Worm (Caenorhabditis elegans) whole organism, late embryonic: Measurements from ENCODE around the gene acl-14.

Experiments
- F13H6.1 ChIP-seq: sonication (generic microtip); optimal IDR thresholded peaks from 2 replicates; lab custom pipeline; 2016; ENCODE audit warnings: missing genetic modification characterization, missing compliant biosample characterization
- K02D7.2 ChIP-seq: sonication (generic microtip); optimal IDR thresholded peaks from 2 replicates; lab custom pipeline; 2017; ENCODE audit warnings: mild to moderate bottlenecking, missing genetic modification characterization, missing compliant biosample characterization
- T23F11.4 ChIP-seq: fragments of 200-800 bp; sonication (Bioruptor generic); optimal IDR thresholded peaks from 2 replicates; lab custom pipeline; 2018; ENCODE audit warnings: mild to moderate bottlenecking, missing genetic modification characterization, missing compliant biosample characterization
- ahr-1 ChIP-seq: sonication (generic microtip); optimal IDR thresholded peaks from 2 replicates; lab custom pipeline; 2016; ENCODE audit warnings: missing genetic modification characterization, missing compliant biosample characterization
- ceh-14 ChIP-seq: sonication (generic microtip); optimal IDR thresholded peaks from 2 replicates; lab custom pipeline; 2016; ENCODE audit warnings: missing genotype, missing genetic modification characterization, missing compliant biosample characterization
- ceh-19 ChIP-seq: fragments of 200-800 bp; sonication (Bioruptor generic); optimal IDR thresholded peaks from 2 replicates; lab custom pipeline; 2018; ENCODE audit warnings: mild to moderate bottlenecking, missing genetic modification characterization, missing compliant biosample characterization
- ceh-22 ChIP-seq: sonication (generic microtip); optimal IDR thresholded peaks from 2 replicates; lab custom pipeline; 2017; ENCODE audit warnings: missing biosample characterization, missing genetic modification characterization
- ceh-24 ChIP-seq: sonication (generic microtip); optimal IDR thresholded peaks from 2 replicates; lab custom pipeline; 2016; ENCODE audit warnings: mild to moderate bottlenecking, missing genetic modification characterization, missing compliant biosample characterization
- ceh-30 ChIP-seq: fragments of 150-350 bp; optimal IDR thresholded peaks from 2 replicates; lab custom pipeline; 2014; ENCODE audit warnings: missing biosample characterization, missing genetic modification characterization
- ceh-31 ChIP-seq: sonication (generic microtip); optimal IDR thresholded peaks from 2 replicates; lab custom pipeline; 2016; ENCODE audit warnings: missing genetic modification characterization, missing compliant biosample characterization
- ceh-34 ChIP-seq: sonication (generic microtip); optimal IDR thresholded peaks from 2 replicates; lab custom pipeline; 2016; ENCODE audit warnings: mild to moderate bottlenecking, missing genetic modification characterization, missing compliant biosample characterization
- ceh-45 ChIP-seq: fragments of 200-800 bp; sonication (Bioruptor generic); IDR thresholded peaks from 2 replicates; pipeline ENCODE4 v1.3.6; 2022; ENCODE audit warnings: missing genetic modification reagents, missing genetic modification characterization, missing compliant biosample characterization
- ceh-48 ChIP-seq: sonication (generic microtip); optimal IDR thresholded peaks from 2 replicates; lab custom pipeline; 2016; ENCODE audit warnings: missing genetic modification characterization, inconsistent platforms, missing compliant biosample characterization
- ceh-6 ChIP-seq: fragments of 200-800 bp; sonication (Bioruptor generic); optimal IDR thresholded peaks from 2 replicates; lab custom pipeline; 2018; ENCODE audit warnings: mild to moderate bottlenecking, missing genetic modification characterization, missing compliant biosample characterization
- che-1 ChIP-seq: sonication (generic microtip); optimal IDR thresholded peaks from 2 replicates; lab custom pipeline; 2016; ENCODE audit warnings: mild to moderate bottlenecking, missing genetic modification characterization, missing compliant biosample characterization
- dve-1 ChIP-seq: sonication (generic microtip); optimal IDR thresholded peaks from 2 replicates; lab custom pipeline; 2017; ENCODE audit warnings: antibody characterized with exemption, mild to moderate bottlenecking, missing genetic modification characterization, missing compliant biosample characterization
- elt-4 ChIP-seq: sonication (generic microtip); optimal IDR thresholded peaks from 2 replicates; lab custom pipeline; 2016; ENCODE audit warnings: missing genetic modification characterization, missing compliant biosample characterization
- ets-4 ChIP-seq: sonication (generic microtip); optimal IDR thresholded peaks from 2 replicates; lab custom pipeline; 2016; ENCODE audit warnings: missing genetic modification characterization, missing compliant biosample characterization
- eyg-1 ChIP-seq: sonication (generic microtip); optimal IDR thresholded peaks from 2 replicates; lab custom pipeline; 2016; ENCODE audit warnings: missing genotype, missing genetic modification characterization, missing compliant biosample characterization
- fax-1 ChIP-seq: sonication (generic microtip); optimal IDR thresholded peaks from 2 replicates; lab custom pipeline; 2016; ENCODE audit warnings: missing genotype, missing genetic modification characterization, missing compliant biosample characterization
- fkh-6 ChIP-seq: sonication (generic microtip); optimal IDR thresholded peaks from 2 replicates; lab custom pipeline; 2016; ENCODE audit warnings: missing genetic modification characterization, missing compliant biosample characterization
- hlh-13 ChIP-seq: fragments of 200-800 bp; sonication (Bioruptor generic); optimal IDR thresholded peaks from 2 replicates; lab custom pipeline; 2018; ENCODE audit warnings: mild to moderate bottlenecking, missing genetic modification characterization, missing compliant biosample characterization
- hlh-6 ChIP-seq: sonication (generic microtip); optimal IDR thresholded peaks from 2 replicates; lab custom pipeline; 2016; ENCODE audit warnings: missing genotype, missing genetic modification characterization, missing compliant biosample characterization
- lin-11 ChIP-seq: fragments of 200-800 bp; sonication (Bioruptor generic); optimal IDR thresholded peaks from 2 replicates; lab custom pipeline; 2018; ENCODE audit warnings: mild to moderate bottlenecking, missing genetic modification characterization, missing compliant biosample characterization
- madf-2 ChIP-seq: sonication (generic microtip); optimal IDR thresholded peaks from 2 replicates; lab custom pipeline; 2017; ENCODE audit warnings: missing genetic modification characterization, missing compliant biosample characterization
- mec-3 ChIP-seq: sonication (generic microtip); optimal IDR thresholded peaks from 2 replicates; lab custom pipeline; 2016; ENCODE audit warnings: borderline replicate concordance, missing genetic modification characterization, missing compliant biosample characterization
- nfya-1 ChIP-seq: sonication (generic microtip); optimal IDR thresholded peaks from 2 replicates; lab custom pipeline; 2017; ENCODE audit warnings: missing genetic modification characterization, mild to moderate bottlenecking, missing compliant biosample characterization, antibody characterized with exemption, moderate library complexity
- nhr-11 ChIP-seq: fragments of 150-350 bp; optimal IDR thresholded peaks from 2 replicates; lab custom pipeline; 2014; ENCODE audit warnings: missing biosample characterization, missing genetic modification characterization
- nhr-232 ChIP-seq: sonication (generic microtip); optimal IDR thresholded peaks from 2 replicates; lab custom pipeline; 2016; ENCODE audit warnings: missing genetic modification characterization, missing compliant biosample characterization
- pag-3 ChIP-seq: sonication (generic microtip); optimal IDR thresholded peaks from 2 replicates; lab custom pipeline; 2016; ENCODE audit warnings: missing compliant biosample characterization, missing genetic modification characterization, borderline replicate concordance
- pax-1 ChIP-seq: fragments of 150-350 bp; optimal IDR thresholded peaks from 2 replicates; lab custom pipeline; 2014; ENCODE audit warnings: missing biosample characterization, missing genetic modification characterization
- pha-2 ChIP-seq: sonication (generic microtip); optimal IDR thresholded peaks from 2 replicates; lab custom pipeline; 2017; ENCODE audit warnings: mild to moderate bottlenecking, missing genetic modification characterization, missing compliant biosample characterization
- pha-4 ChIP-seq: fragments of 150-350 bp; optimal IDR thresholded peaks from 2 replicates; lab custom pipeline; 2018; ENCODE audit warnings: missing biosample characterization, missing genetic modification reagents, missing genetic modification characterization
- pqm-1 ChIP-seq: sonication (generic microtip); optimal IDR thresholded peaks from 2 replicates; lab custom pipeline; 2016; ENCODE audit warnings: missing genetic modification characterization, missing compliant biosample characterization
- pros-1 ChIP-seq: fragments of 150-350 bp; optimal IDR thresholded peaks from 2 replicates; lab custom pipeline; 2014; ENCODE audit warnings: missing biosample characterization, missing genetic modification reagents, missing genetic modification characterization
- ref-2 ChIP-seq: sonication (generic microtip); optimal IDR thresholded peaks from 2 replicates; lab custom pipeline; 2016; ENCODE audit warnings: missing genetic modification characterization, missing compliant biosample characterization
- rnt-1 ChIP-seq: sonication (generic microtip); optimal IDR thresholded peaks from 2 replicates; lab custom pipeline; 2016; ENCODE audit warnings: missing genetic modification characterization, missing compliant biosample characterization
- sdc-2 ChIP-seq: sonication (generic microtip); optimal IDR thresholded peaks from 2 replicates; lab custom pipeline; 2016; ENCODE audit warnings: missing genotype, missing genetic modification characterization, missing compliant biosample characterization
- sox-2 ChIP-seq: fragments of 200-800 bp; sonication (Bioruptor generic); IDR thresholded peaks from 2 replicates; pipeline ENCODE4 v1.3.6; 2022; ENCODE audit warnings: missing genetic modification reagents, missing genetic modification characterization, missing compliant biosample characterization
- sox-4 ChIP-seq: sonication (generic microtip); optimal IDR thresholded peaks from 2 replicates; lab custom pipeline; 2017; ENCODE audit warnings: mild to moderate bottlenecking, missing genetic modification characterization, inconsistent platforms, missing compliant biosample characterization
- syd-9 ChIP-seq: sonication (generic microtip); optimal IDR thresholded peaks from 2 replicates; lab custom pipeline; 2016; ENCODE audit warnings: mild to moderate bottlenecking, missing genetic modification characterization, moderate library complexity, missing compliant biosample characterization
- unc-3 ChIP-seq, 2 experiments: fragments of 200-800 bp in 1 of 2; sonication (Bioruptor generic) in 1 of 2; sonication (generic microtip) in 1 of 2; conservative IDR thresholded peaks in 1 of 2; optimal IDR thresholded peaks in 1 of 2; 2 replicates each; pipeline versions ENCODE4 v1.3.6 to Lab custom; 2016 to 2022; ENCODE audit warnings: missing compliant biosample characterization in 2 of 2, missing genetic modification characterization in 2 of 2, missing genetic modification reagents in 1 of 2
- unc-55 ChIP-seq: sonication (generic microtip); optimal IDR thresholded peaks from 2 replicates; lab custom pipeline; 2017; ENCODE audit warnings: missing biosample characterization, missing genetic modification reagents, missing genetic modification characterization
- zip-5 ChIP-seq: sonication (generic microtip); optimal IDR thresholded peaks from 2 replicates; lab custom pipeline; 2016; ENCODE audit warnings: missing genetic modification characterization, missing compliant biosample characterization

Gene acl-14

DNA sequence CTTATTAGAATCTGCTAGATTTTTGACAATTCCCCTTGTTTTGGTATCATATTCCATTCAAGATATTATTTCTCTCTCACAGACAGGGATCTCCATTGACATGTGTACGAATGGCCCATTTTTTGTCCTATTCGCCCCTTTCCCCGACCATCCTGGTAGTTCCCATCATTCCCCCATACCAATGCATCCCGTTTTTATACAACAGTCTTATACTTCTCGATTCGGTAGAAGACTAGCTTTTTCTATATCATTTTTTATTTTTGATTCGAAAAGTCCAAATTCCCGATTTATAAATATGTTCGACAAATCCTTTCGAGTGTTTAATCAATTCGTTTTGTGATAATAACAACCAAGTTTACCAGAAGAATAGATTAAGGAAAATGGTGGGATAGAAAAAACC, 6.5 kb downstream of the acl-14 start:
- TF ChIP-seq ets-4 (tag; lab: Kevin White, UChicago) (no peak), sox-4 (tag; lab: Kevin White, UChicago) (no peak), ceh-22 (tag; lab: Kevin White, UChicago) (no peak), ceh-24 (no peak), ceh-31 (no peak), ceh-14 (tag; lab: Kevin White, UChicago) (no peak), syd-9 (tag; lab: Kevin White, UChicago) (no peak), fkh-6 (no peak), ceh-30 (tag; lab: Kevin White, UChicago) (no peak), pha-4 (tag; lab: Kevin White, UChicago) (no peak)
- TF ChIP-seq, all 69 proteins: peak for 0

DNA sequence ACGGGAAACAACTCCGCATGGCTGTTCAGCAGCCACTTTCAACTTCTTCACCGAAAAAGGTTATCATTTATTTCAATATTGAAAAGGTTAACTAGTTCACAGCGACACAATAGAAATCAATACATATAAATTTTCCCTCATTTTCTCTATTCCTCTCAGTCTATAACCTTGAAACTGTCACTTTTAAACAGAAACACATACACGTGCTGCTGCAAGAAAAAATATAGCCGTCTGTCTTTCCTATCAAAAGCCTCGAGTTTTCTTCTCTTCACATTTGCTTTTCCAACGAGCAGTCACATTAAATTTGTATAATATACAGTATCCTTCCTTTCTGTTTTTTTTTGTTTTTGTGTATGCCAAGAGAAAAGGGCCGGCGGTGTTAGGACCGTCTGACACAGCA, 9.3 kb downstream of the acl-14 start:
- TF ChIP-seq pros-1 = no peak
- TF ChIP-seq fax-1 (tag; lab: Kevin White, UChicago) = no peak
- no peak for TF ChIP-seq ceh-31
- TF ChIP-seq lin-11 (tag; lab: Kevin White, UChicago) = no peak
- no peak for TF ChIP-seq sdc-2
- no peak for TF ChIP-seq unc-55 (GFP tag; lab: Kevin White, UChicago)
- TF ChIP-seq ceh-19 (GFP tag; lab: Kevin White, UChicago) = no peak
- no peak for TF ChIP-seq ets-4 (tag; lab: Kevin White, UChicago)

- TF ChIP-seq hlh-6 (tag; lab: Kevin White, UChicago) = no peak
Measured at ce11 chrV:9322886-9323285, 10.5 kb downstream of the acl-14 start, which contains the start of gene tag-153. tag-153 (plus strand) TSS chrV:9323085.

- TF ChIP-seq pha-2 (no peak), nhr-232 (tag; lab: Kevin White, UChicago) (no peak), che-1 (tag; lab: Kevin White, UChicago) (no peak), lin-11 (tag; lab: Kevin White, UChicago) (no peak), syd-9 (tag; lab: Kevin White, UChicago) (no peak), zip-5 (tag; lab: Kevin White, UChicago) (no peak), ceh-6 (GFP tag; lab: Kevin White, UChicago) (no peak), madf-2 (tag; lab: Kevin White, UChicago) (no peak), mec-3 (no peak), K02D7.2 (tag; lab: Kevin White, UChicago) (no peak), T23F11.4 (GFP tag; lab: Kevin White, UChicago) (no peak)
Measured at ce11 chrV:9321185-9321584, 12.2 kb downstream of the acl-14 start, which contains the start of gene F44A2.7. F44A2.7 (plus strand) TSS chrV:9321485.

DNA sequence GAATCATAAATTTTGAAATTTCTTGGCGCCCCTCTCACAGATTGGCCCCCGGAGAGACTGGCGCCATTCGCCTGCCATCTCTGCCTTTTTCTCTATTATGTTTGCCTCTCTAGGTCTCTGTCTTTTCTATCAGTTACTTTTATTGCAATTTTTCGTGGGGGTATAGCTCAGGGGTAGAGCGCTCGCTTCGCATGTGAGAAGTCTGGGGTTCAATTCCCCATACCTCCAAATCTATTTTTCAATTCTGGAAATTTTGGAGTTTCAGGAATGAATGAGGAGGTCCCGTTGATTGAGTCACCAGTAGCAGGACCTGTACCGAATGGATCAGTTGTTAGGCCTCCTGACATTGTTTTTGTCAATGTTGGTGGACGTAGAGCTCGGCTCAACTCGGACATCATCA, 15.4 kb downstream of the acl-14 start, which contains the start of gene kvs-3:
TSS of gene kvs-3 (plus strand) at position 266 of the 400 bp plus-strand sequence.
- TF ChIP-seq pag-3 (tag; lab: Kevin White, UChicago) (no peak), unc-3 (GFP tag; conservative IDR thresholded peaks at IDR 0.05; lab: Robert Waterston, UW) (no peak), unc-3 (tag; optimal IDR thresholded peaks at IDR 0.05; lab: Kevin White, UChicago) (no peak), zip-5 (tag; lab: Kevin White, UChicago) (no peak), ceh-14 (tag; lab: Kevin White, UChicago) (peak; percentile 48), unc-55 (GFP tag; lab: Kevin White, UChicago) (no peak), ceh-48 (no peak), nfya-1 (tag; lab: Kevin White, UChicago) (peak; percentile 32), nhr-11 (tag; lab: Kevin White, UChicago) (no peak), sox-2 (no peak), ref-2 (peak; percentile 38), lin-11 (tag; lab: Kevin White, UChicago) (no peak), dve-1 (tag; lab: Kevin White, UChicago) (peak; percentile 19), ahr-1 (no peak), eyg-1 (tag; lab: Kevin White, UChicago) (no peak), hlh-13 (peak; percentile 13), ceh-6 (GFP tag; lab: Kevin White, UChicago) (no peak), rnt-1 (tag; lab: Kevin White, UChicago) (no peak), ceh-45 (GFP tag; lab: Robert Waterston, UW) (peak; percentile 35; the same call in 1 of the 2 replicates), pax-1 (tag; lab: Kevin White, UChicago) (no peak), ceh-34 (tag; lab: Kevin White, UChicago) (peak; percentile 3), syd-9 (tag; lab: Kevin White, UChicago) (no peak), K02D7.2 (tag; lab: Kevin White, UChicago) (no peak), sox-4 (tag; lab: Kevin White, UChicago) (peak; percentile 62), sdc-2 (peak; percentile 54), F13H6.1 (tag; lab: Kevin White, UChicago) (peak; percentile 44), pqm-1 (tag; lab: Kevin White, UChicago) (peak; percentile 61), ceh-30 (tag; lab: Kevin White, UChicago) (no peak), elt-4 (tag; lab: Kevin White, UChicago) (no peak)
